Fruit fly (Drosophila melanogaster) whole organism, wandering third instar larva: ENCODE measurements around the gene CG13722.

ENCODE experiments used
- CG32264 ChIP-seq: fragments of 200-800 bp; sonication (Bioruptor generic); optimal IDR thresholded peaks from 2 replicates; lab custom pipeline; 2016; ENCODE audit warnings: missing biosample characterization, missing genetic modification characterization
- CG9705 ChIP-seq: fragments of 200-800 bp; sonication (Bioruptor generic); optimal IDR thresholded peaks from 2 replicates; lab custom pipeline; 2018; ENCODE audit warnings: missing biosample characterization, mild to moderate bottlenecking, missing genetic modification characterization
- Dfd ChIP-seq: fragments of >200 bp; optimal IDR thresholded peaks from 2 replicates; lab custom pipeline; 2017; ENCODE audit warnings: missing biosample characterization, missing genetic modification characterization
- OdsH ChIP-seq: fragments of 200-800 bp; sonication (Bioruptor generic); optimal IDR thresholded peaks from 2 replicates; lab custom pipeline; 2016; ENCODE audit warnings: missing biosample characterization, mild to moderate bottlenecking, missing genetic modification characterization
- br ChIP-seq: fragments of 200-800 bp; sonication (Bioruptor generic); optimal IDR thresholded peaks from 2 replicates; lab custom pipeline; 2016; ENCODE audit warnings: missing biosample characterization, missing genetic modification characterization
- brk ChIP-seq: fragments of 200-800 bp; sonication (Bioruptor generic); optimal IDR thresholded peaks from 2 replicates; lab custom pipeline; 2016; ENCODE audit warnings: missing biosample characterization, mild to moderate bottlenecking, missing genetic modification characterization
- jim ChIP-seq: fragments of 175-275, 200-325 bp; sonication (Bioruptor generic); optimal IDR thresholded peaks from 2 replicates; lab custom pipeline; 2016; ENCODE audit warnings: missing biosample characterization, mild to moderate bottlenecking, missing genetic modification characterization
- lola ChIP-seq: fragments of >200 bp; optimal IDR thresholded peaks from 2 replicates; lab custom pipeline; 2017; ENCODE audit warnings: missing biosample characterization, missing genetic modification characterization
- pan ChIP-seq: fragments of >200 bp; optimal IDR thresholded peaks from 2 replicates; lab custom pipeline; 2017
- rgr ChIP-seq: fragments of 200-800 bp; sonication (Bioruptor generic); optimal IDR thresholded peaks from 3 replicates; lab custom pipeline; 2016; ENCODE audit warnings: missing biosample characterization, mild to moderate bottlenecking, missing genetic modification characterization
- usp ChIP-seq: fragments of >200 bp; optimal IDR thresholded peaks from 2 replicates; lab custom pipeline; 2017; ENCODE audit warnings: missing biosample characterization, missing genetic modification characterization

DNA sequence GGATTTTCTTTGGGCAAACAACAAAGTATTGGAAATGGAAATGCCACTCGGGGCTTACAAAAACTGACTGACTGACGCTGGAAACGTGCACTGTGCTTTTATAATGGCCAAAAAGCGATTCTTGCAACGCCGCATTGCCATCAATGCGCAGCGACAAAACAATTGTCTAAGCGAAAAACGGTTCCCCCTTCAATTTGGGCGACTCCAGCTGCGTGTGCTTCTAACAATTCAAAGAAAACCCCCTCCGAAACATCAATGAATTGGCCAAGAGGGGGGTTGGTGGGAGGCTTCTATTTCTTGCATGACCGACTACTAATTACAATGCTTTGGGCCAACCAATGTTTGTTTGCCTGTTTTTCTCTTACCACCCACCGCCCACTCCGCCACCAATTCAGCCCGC, 6.9 kb upstream of the CG13722 start, which contains the start of gene CG13721:
- TF ChIP-seq Dfd: no peak
- no peak for TF ChIP-seq jim (GFP tag; lab: Kevin White, UChicago)
- no peak for TF ChIP-seq pan (lab: Kevin White, UChicago)
- TF ChIP-seq lola: no peak
- TF ChIP-seq usp (GFP tag; lab: Kevin White, UChicago): no peak
- no peak for TF ChIP-seq CG32264 (GFP tag; lab: Kevin White, UChicago)
- TF ChIP-seq OdsH: no peak
- TF ChIP-seq brk (GFP tag; lab: Kevin White, UChicago): no peak
- TF ChIP-seq CG9705 (GFP tag; lab: Kevin White, UChicago): no peak
- no peak for TF ChIP-seq rgr (GFP tag; lab: Kevin White, UChicago)
- TF ChIP-seq br (GFP tag; lab: Kevin White, UChicago): no peak
